Fruit fly (Drosophila melanogaster): ENCODE data around the gene CG34377.

- TF ChIP-seq Myc (optimal IDR thresholded peaks at IDR 0.05) (no peak), ttk (optimal IDR thresholded peaks at IDR 0.05) (no peak), h (optimal IDR thresholded peaks at IDR 0.05) (no peak), insv (optimal IDR thresholded peaks at IDR 0.05) (no peak), psq (optimal IDR thresholded peaks at IDR 0.05) (no peak), Sin3A (optimal IDR thresholded peaks at IDR 0.05) (no peak)
These were observed 63.0 kb downstream of the CG34377 start for dm6 chr3R:22260675-22261461.

Measured in Kc167 (cell line).